Worm (Caenorhabditis elegans) whole organism, L2 larva: Measurements from ENCODE around the gene sel-1.

Experiments used
- C34F6.9 ChIP-seq: fragments of 150-350 bp; optimal IDR thresholded peaks from 2 replicates; lab custom pipeline; 2014; ENCODE audit warnings: missing biosample characterization, missing genetic modification characterization
- F13H6.1 ChIP-seq: sonication (generic microtip); optimal IDR thresholded peaks from 2 replicates; lab custom pipeline; 2016; ENCODE audit warnings: missing genetic modification characterization, missing compliant biosample characterization
- R02D3.7 ChIP-seq: fragments of 150-350 bp; optimal IDR thresholded peaks from 2 replicates; lab custom pipeline; 2014; ENCODE audit warnings: missing biosample characterization, missing genetic modification characterization
- Y55F3AM.14 ChIP-seq: fragments of 200-800 bp; sonication (Bioruptor generic); optimal IDR thresholded peaks from 2 replicates; lab custom pipeline; 2018; ENCODE audit warnings: mild to moderate bottlenecking, missing genetic modification characterization, missing compliant biosample characterization
- ZK546.5 ChIP-seq: sonication (generic microtip); optimal IDR thresholded peaks from 2 replicates; lab custom pipeline; 2017; ENCODE audit warnings: missing biosample characterization, missing genetic modification characterization
- alr-1 ChIP-seq: fragments of 150-350 bp; optimal IDR thresholded peaks from 2 replicates; lab custom pipeline; 2014; ENCODE audit warnings: missing biosample characterization, missing genetic modification characterization
- aly-2 ChIP-seq: fragments of 150-350 bp; optimal IDR thresholded peaks from 2 replicates; lab custom pipeline; 2014; ENCODE audit warnings: missing biosample characterization, missing genetic modification characterization
- ama-1 ChIP-seq: fragments of 150-350 bp; optimal IDR thresholded peaks from 2 replicates; lab custom pipeline; 2018; ENCODE audit warnings: inconsistent platforms
- blmp-1 ChIP-seq: sonication (generic microtip); optimal IDR thresholded peaks from 2 replicates; lab custom pipeline; 2017; ENCODE audit warnings: missing genetic modification characterization, mild to moderate bottlenecking, missing compliant biosample characterization, antibody characterized with exemption, moderate library complexity; ENCODE audit not compliant: insufficient read depth
- ceh-16 ChIP-seq: fragments of 150-350 bp; optimal IDR thresholded peaks from 2 replicates; lab custom pipeline; 2014; ENCODE audit warnings: missing biosample characterization, missing genetic modification characterization
- ceh-82 ChIP-seq: fragments of 150-350 bp; optimal IDR thresholded peaks from 2 replicates; lab custom pipeline; 2014; ENCODE audit warnings: missing biosample characterization, missing genetic modification characterization
- dmd-4 ChIP-seq: sonication (generic microtip); optimal IDR thresholded peaks from 2 replicates; lab custom pipeline; 2017; ENCODE audit warnings: missing biosample characterization, missing genetic modification characterization
- egl-27 ChIP-seq: sonication (generic microtip); optimal IDR thresholded peaks from 3 replicates; lab custom pipeline; 2017; ENCODE audit warnings: missing biosample characterization, missing genetic modification reagents, missing genetic modification characterization
- elt-1 ChIP-seq: fragments of 150-350 bp; optimal IDR thresholded peaks from 2 replicates; lab custom pipeline; 2014; ENCODE audit warnings: missing biosample characterization, missing genetic modification characterization
- fos-1 ChIP-seq: fragments of 150-350 bp; optimal IDR thresholded peaks from 2 replicates; lab custom pipeline; 2014; ENCODE audit warnings: missing biosample characterization, missing genetic modification characterization
- gmeb-1 ChIP-seq: fragments of 150-350 bp; optimal IDR thresholded peaks from 2 replicates; lab custom pipeline; 2014; ENCODE audit warnings: missing biosample characterization, missing genetic modification characterization
- lin-13 ChIP-seq: fragments of 150-350 bp; optimal IDR thresholded peaks from 2 replicates; lab custom pipeline; 2014; ENCODE audit warnings: missing biosample characterization, missing genetic modification reagents, missing genetic modification characterization
- lin-39 ChIP-seq: fragments of 150-350 bp; optimal IDR thresholded peaks from 2 replicates; lab custom pipeline; 2014; ENCODE audit warnings: missing biosample characterization, missing genetic modification reagents, missing genetic modification characterization
- lsy-2 ChIP-seq, 2 experiments: fragments of 150-350 bp in 1 of 2; sonication (generic microtip) in 1 of 2; optimal IDR thresholded peaks; 2 replicates each; lab custom pipeline; 2014 to 2017; ENCODE audit warnings: missing biosample characterization in 2 of 2, missing genetic modification characterization in 2 of 2
- mab-5 ChIP-seq: fragments of 150-350 bp; optimal IDR thresholded peaks from 2 replicates; lab custom pipeline; 2014; ENCODE audit warnings: missing biosample characterization, missing genetic modification characterization
- mbf-1 ChIP-seq: sonication (generic microtip); optimal IDR thresholded peaks from 2 replicates; lab custom pipeline; 2017; ENCODE audit warnings: missing biosample characterization, missing genetic modification characterization
- mdl-1 ChIP-seq, 2 experiments: fragments of 150-350 bp in 1 of 2; sonication (generic microtip) in 1 of 2; optimal IDR thresholded peaks; 2 replicates each; lab custom pipeline; 2017; ENCODE audit warnings: missing biosample characterization in 2 of 2, missing genetic modification characterization in 2 of 2
- nhr-10 ChIP-seq: sonication (generic microtip); optimal IDR thresholded peaks from 2 replicates; lab custom pipeline; 2017; ENCODE audit warnings: missing biosample characterization, missing genetic modification characterization
- nhr-11 ChIP-seq: fragments of 150-350 bp; optimal IDR thresholded peaks from 2 replicates; lab custom pipeline; 2014; ENCODE audit warnings: missing biosample characterization, missing genetic modification characterization
- nhr-129 ChIP-seq: fragments of 150-350 bp; optimal IDR thresholded peaks from 2 replicates; lab custom pipeline; 2014; ENCODE audit warnings: missing biosample characterization, missing genetic modification characterization
- nhr-21 ChIP-seq: fragments of 150-350 bp; optimal IDR thresholded peaks from 2 replicates; lab custom pipeline; 2014; ENCODE audit warnings: missing biosample characterization, missing genetic modification characterization
- nhr-23 ChIP-seq: fragments of 150-350 bp; optimal IDR thresholded peaks from 2 replicates; lab custom pipeline; 2014; ENCODE audit warnings: missing biosample characterization, missing genetic modification reagents, missing genetic modification characterization
- nhr-237 ChIP-seq: fragments of 150-350 bp; optimal IDR thresholded peaks from 2 replicates; lab custom pipeline; 2014; ENCODE audit warnings: missing biosample characterization, missing genetic modification characterization
- nhr-25 ChIP-seq: fragments of 150-350 bp; sonication (generic microtip); optimal IDR thresholded peaks from 3 replicates; lab custom pipeline; 2014; ENCODE audit warnings: missing biosample characterization, missing genetic modification characterization
- nhr-6 ChIP-seq: fragments of 150-350 bp; optimal IDR thresholded peaks from 2 replicates; lab custom pipeline; 2014; ENCODE audit warnings: missing biosample characterization, missing genetic modification characterization
- nhr-77 ChIP-seq: fragments of 150-350 bp; optimal IDR thresholded peaks from 2 replicates; lab custom pipeline; 2014; ENCODE audit warnings: missing biosample characterization, missing genetic modification characterization
- sem-4 ChIP-seq: fragments of 150-350 bp; optimal IDR thresholded peaks from 2 replicates; lab custom pipeline; 2014; ENCODE audit warnings: missing biosample characterization, missing genetic modification reagents, missing genetic modification characterization
- skn-1 ChIP-seq: sonication (generic microtip); optimal IDR thresholded peaks from 2 replicates; lab custom pipeline; 2017; ENCODE audit warnings: missing biosample characterization, missing genetic modification characterization
- sma-3 ChIP-seq: sonication (generic microtip); optimal IDR thresholded peaks from 2 replicates; lab custom pipeline; 2016; ENCODE audit warnings: missing genetic modification reagents, missing genetic modification characterization, missing compliant biosample characterization
- sma-9 ChIP-seq, 2 experiments: fragments of 150-350 bp in 1 of 2; sonication (generic microtip) in 1 of 2; optimal IDR thresholded peaks; 2 replicates each; lab custom pipeline; 2014 to 2016; ENCODE audit warnings: missing genetic modification characterization in 2 of 2, mild to moderate bottlenecking in 1 of 2, missing biosample characterization in 1 of 2, missing compliant biosample characterization in 1 of 2, missing genetic modification reagents in 1 of 2, moderate library complexity in 1 of 2
- snpc-4 ChIP-seq: fragments of 150-350 bp; optimal IDR thresholded peaks from 2 replicates; lab custom pipeline; 2014; ENCODE audit warnings: missing biosample characterization, missing genetic modification characterization
- unc-39 ChIP-seq: fragments of 150-350 bp; optimal IDR thresholded peaks from 2 replicates; lab custom pipeline; 2014; ENCODE audit warnings: missing biosample characterization, missing genetic modification characterization
- unc-62 ChIP-seq: fragments of 150-350 bp; optimal IDR thresholded peaks from 2 replicates; lab custom pipeline; 2014; ENCODE audit warnings: missing biosample characterization, missing genetic modification reagents, missing genetic modification characterization
- zag-1 ChIP-seq: fragments of 150-350 bp; optimal IDR thresholded peaks from 2 replicates; lab custom pipeline; 2014; ENCODE audit warnings: missing biosample characterization, missing genetic modification characterization
- ztf-1 ChIP-seq: fragments of 200-800 bp; sonication (Bioruptor generic); conservative IDR thresholded peaks from 2 replicates; pipeline ENCODE4 v1.3.6; 2022; ENCODE audit warnings: missing genetic modification characterization, missing compliant biosample characterization
- ztf-4 ChIP-seq: fragments of 150-350 bp; optimal IDR thresholded peaks from 2 replicates; lab custom pipeline; 2014; ENCODE audit warnings: missing biosample characterization, missing genetic modification characterization

sel-1 gene

DNA sequence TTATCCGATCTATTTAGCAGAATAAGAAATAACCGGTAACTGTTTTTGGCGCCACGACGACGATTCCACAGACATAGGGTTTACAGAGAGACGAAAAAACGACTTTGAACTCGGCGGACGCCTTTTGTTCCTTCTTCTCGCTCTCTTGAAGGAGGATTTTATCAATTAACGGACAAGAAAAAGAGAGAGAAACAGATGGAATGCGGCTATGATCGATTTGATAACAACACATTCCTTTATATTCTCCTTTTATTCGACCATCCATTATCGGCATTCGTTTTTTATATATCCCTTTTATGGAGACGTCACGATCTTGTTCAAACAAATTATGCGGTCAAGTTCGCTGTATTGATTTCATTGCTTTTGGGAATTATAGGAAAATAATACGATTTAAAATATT, 11.7 kb upstream of the sel-1 start:
- TF ChIP-seq ztf-4 (tag; lab: Kevin White, UChicago) (no peak), lsy-2 (tag; optimal IDR thresholded peaks at IDR 0.05; lab: Kevin White, UChicago) (peak in 1 of 2 experiments; percentile 29), nhr-10 (tag; lab: Kevin White, UChicago) (no peak), nhr-25 (peak; percentile 38), zag-1 (no peak), blmp-1 (tag; lab: Kevin White, UChicago) (peak; percentile 57), nhr-77 (tag; lab: Kevin White, UChicago) (no peak), elt-1 (tag; lab: Kevin White, UChicago) (no peak), ama-1 (peak; percentile 95), nhr-21 (tag; lab: Kevin White, UChicago) (peak; percentile 89), ceh-82 (tag; lab: Kevin White, UChicago) (no peak), ZK546.5 (tag; lab: Kevin White, UChicago) (no peak), sma-3 (GFP tag; lab: Kevin White, UChicago) (peak; percentile 79), C34F6.9 (tag; lab: Kevin White, UChicago) (no peak), gmeb-1 (tag; lab: Kevin White, UChicago) (peak; percentile 1), mdl-1 (tag; optimal IDR thresholded peaks at IDR 0.05; lab: Kevin White, UChicago) (no peak), nhr-237 (no peak), nhr-129 (tag; lab: Kevin White, UChicago) (peak; percentile 45), mbf-1 (tag; lab: Kevin White, UChicago) (no peak), aly-2 (tag; lab: Kevin White, UChicago) (no peak), sma-9 (GFP tag; optimal IDR thresholded peaks at IDR 0.05; lab: Kevin White, UChicago) (peak; percentile 70), sma-9 (tag; optimal IDR thresholded peaks at IDR 0.05; lab: Kevin White, UChicago) (no peak), skn-1 (tag; lab: Kevin White, UChicago) (no peak), nhr-11 (tag; lab: Kevin White, UChicago) (no peak)

DNA sequence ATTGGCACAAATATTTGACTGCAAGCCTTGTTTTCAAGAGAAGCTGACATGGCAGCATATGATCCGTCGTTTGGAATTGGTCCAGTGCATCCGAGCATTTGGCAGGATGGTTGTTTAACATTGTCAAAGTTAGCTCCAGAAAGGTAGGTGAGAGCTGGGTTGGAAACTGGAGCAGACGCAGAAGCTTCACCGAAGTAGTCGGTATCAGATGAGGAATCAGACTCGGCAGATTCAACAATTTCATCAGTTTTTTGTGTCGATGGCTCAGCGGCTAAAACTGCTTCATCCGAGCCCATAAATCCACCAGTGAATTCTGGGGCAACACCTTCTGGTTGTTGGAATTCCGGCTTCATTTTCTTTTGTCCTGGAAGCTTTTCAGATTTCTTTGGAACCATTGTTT, 10.9 kb upstream of the sel-1 start:
- TF ChIP-seq ama-1 (peak; percentile 69), sma-9 (GFP tag; optimal IDR thresholded peaks at IDR 0.05; lab: Kevin White, UChicago) (no peak), sma-9 (tag; optimal IDR thresholded peaks at IDR 0.05; lab: Kevin White, UChicago) (no peak), nhr-129 (tag; lab: Kevin White, UChicago) (peak; percentile 1)

DNA sequence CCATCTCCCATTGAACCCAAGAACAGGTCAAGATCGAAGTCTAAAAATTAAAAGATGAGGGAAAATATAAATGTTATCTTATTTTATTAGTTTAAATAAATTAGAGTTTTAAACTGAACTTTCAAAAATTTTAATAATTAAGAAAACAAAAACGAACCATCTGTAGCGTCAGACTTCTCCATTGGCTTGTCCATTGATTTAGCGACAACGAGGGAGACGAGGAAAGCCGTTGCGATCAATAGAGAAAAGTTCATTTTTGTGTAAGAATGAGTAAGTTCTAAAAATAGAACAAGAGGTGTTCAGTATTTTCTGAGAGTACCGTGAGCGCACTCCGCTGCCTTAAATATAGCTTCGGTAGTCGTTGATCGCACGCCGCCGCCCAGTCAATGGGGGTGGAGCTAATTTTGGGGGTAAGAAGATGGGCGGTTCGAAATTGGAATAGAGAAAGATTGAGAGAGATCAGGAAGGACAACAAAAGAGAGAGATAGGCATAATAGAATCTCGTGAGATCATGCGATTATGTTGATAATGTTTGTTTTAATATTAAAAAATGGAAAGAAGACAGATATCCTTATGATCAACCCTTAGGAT, 10.4 kb upstream of the sel-1 start, which contains the start of gene F45D3.3:
Gene F45D3.3, minus strand, starts transcription at position 350 of the 591 bp plus-strand sequence.
- no peak for TF ChIP-seq ztf-1 (GFP tag; lab: Robert Waterston, UW)
- no peak for TF ChIP-seq lin-39
- no peak for TF ChIP-seq lin-13
- TF ChIP-seq lsy-2 (tag; optimal IDR thresholded peaks at IDR 0.05; lab: Kevin White, UChicago), result no peak
- no peak for TF ChIP-seq mab-5 (tag; lab: Kevin White, UChicago)
- TF ChIP-seq zag-1, result no peak
- peak; percentile 24 for TF ChIP-seq sma-9 (GFP tag; optimal IDR thresholded peaks at IDR 0.05; lab: Kevin White, UChicago)
- no peak for TF ChIP-seq sma-9 (tag; optimal IDR thresholded peaks at IDR 0.05; lab: Kevin White, UChicago)
- no peak for TF ChIP-seq unc-62 (GFP tag; lab: Kevin White, UChicago)
- TF ChIP-seq sem-4 (tag; lab: Kevin White, UChicago), result no peak
- no peak for TF ChIP-seq ceh-16
- no peak for TF ChIP-seq nhr-11 (tag; lab: Kevin White, UChicago)
- peak; percentile 27 for TF ChIP-seq blmp-1 (tag; lab: Kevin White, UChicago)
- TF ChIP-seq sma-3 (GFP tag; lab: Kevin White, UChicago), result peak; percentile 43
- TF ChIP-seq nhr-10 (tag; lab: Kevin White, UChicago), result no peak
- peak; percentile 25 for TF ChIP-seq egl-27
- peak; percentile 12 for TF ChIP-seq nhr-25
- TF ChIP-seq ama-1, result peak; percentile 94
- TF ChIP-seq mbf-1 (tag; lab: Kevin White, UChicago), result no peak
- no peak for TF ChIP-seq elt-1 (tag; lab: Kevin White, UChicago)
- TF ChIP-seq nhr-129 (tag; lab: Kevin White, UChicago), result no peak
- no peak for TF ChIP-seq unc-39 (tag; lab: Kevin White, UChicago)
- TF ChIP-seq nhr-6 (tag; lab: Kevin White, UChicago), result no peak
- peak; percentile 22 to 34 for TF ChIP-seq mdl-1 (tag; optimal IDR thresholded peaks at IDR 0.05; lab: Kevin White, UChicago)
- peak; percentile 79 for TF ChIP-seq nhr-21 (tag; lab: Kevin White, UChicago)
- TF ChIP-seq ceh-82 (tag; lab: Kevin White, UChicago), result no peak
- TF ChIP-seq dmd-4 (tag; lab: Kevin White, UChicago), result no peak
- TF ChIP-seq R02D3.7, result no peak
- no peak for TF ChIP-seq nhr-23 (tag; lab: Kevin White, UChicago)
- no peak for TF ChIP-seq Y55F3AM.14 (GFP tag; lab: Kevin White, UChicago)
- TF ChIP-seq aly-2 (tag; lab: Kevin White, UChicago), result no peak
- TF ChIP-seq C34F6.9 (tag; lab: Kevin White, UChicago), result no peak
- no peak for TF ChIP-seq nhr-77 (tag; lab: Kevin White, UChicago)
- TF ChIP-seq fos-1, result no peak
- no peak for TF ChIP-seq snpc-4 (tag; lab: Kevin White, UChicago)
- no peak for TF ChIP-seq gmeb-1 (tag; lab: Kevin White, UChicago)
- no peak for TF ChIP-seq F13H6.1 (tag; lab: Kevin White, UChicago)
- TF ChIP-seq alr-1 (tag; lab: Kevin White, UChicago), result no peak
